Fruit fly (Drosophila melanogaster): ENCODE results near the gene cav.

Gene cav

dm6 chr3R:24272775-24273290 is 51.9 kb downstream of the cav start, which contains the start of gene Orct2 (continued):
- TF ChIP-seq svp (GFP tag) (peak; percentile 42), CG6163 (GFP tag; IDR thresholded peaks at IDR 0.05) (peak; percentile 25; the same call in 1 of the 3 replicates)

All from whole organism, prepupa.